Worm (Caenorhabditis elegans) whole organism, midembryonic: ENCODE results near the gene lips-1.

ENCODE experiments used
- T22C8.4 ChIP-seq: fragments of 200-800 bp; sonication (Bioruptor generic); IDR thresholded peaks from 2 replicates; pipeline ENCODE4 v1.3.6; 2022; ENCODE audit warnings: missing genetic modification characterization, missing compliant biosample characterization
- klf-2 ChIP-seq: fragments of 200-800 bp; sonication (Bioruptor generic); conservative IDR thresholded peaks from 2 replicates; pipeline ENCODE4 v1.3.6; 2022; ENCODE audit warnings: missing genetic modification reagents, missing genetic modification characterization, missing compliant biosample characterization
- med-1 ChIP-seq: sonication (generic microtip); optimal IDR thresholded peaks from 2 replicates; lab custom pipeline; 2017; ENCODE audit warnings: missing genetic modification characterization, mild to moderate bottlenecking, missing compliant biosample characterization, antibody characterized with exemption, missing genetic modification reagents; ENCODE audit not compliant: insufficient read depth
- ztf-29 ChIP-seq: fragments of 200-800 bp; sonication (Bioruptor generic); IDR thresholded peaks from 2 replicates; pipeline ENCODE4 v1.3.6; 2022; ENCODE audit warnings: missing genetic modification reagents, missing genetic modification characterization, missing compliant biosample characterization

- TF ChIP-seq T22C8.4 (GFP tag; lab: Robert Waterston, UW) (no peak), med-1 (GFP tag; lab: Kevin White, UChicago) (no peak), ztf-29 (no peak), klf-2 (GFP tag; lab: Robert Waterston, UW) (no peak)
Measured at ce11 chrX:12545100-12545499, 52.5 kb downstream of the lips-1 start.
